Worm (Caenorhabditis elegans) whole organism, late embryonic: ENCODE measurements around the gene F26D2.3.
A peak's percentile ranks its signal among the peaks of the same experiment; 100 is the strongest.

Source experiments
- C08G9.2 ChIP-seq: sonication (generic microtip); optimal IDR thresholded peaks from 2 replicates; lab custom pipeline; 2016; ENCODE audit warnings: mild to moderate bottlenecking, missing genetic modification characterization, moderate library complexity, missing compliant biosample characterization
- F13H6.1 ChIP-seq: sonication (generic microtip); optimal IDR thresholded peaks from 2 replicates; lab custom pipeline; 2016; ENCODE audit warnings: missing genetic modification characterization, missing compliant biosample characterization
- K02D7.2 ChIP-seq: sonication (generic microtip); optimal IDR thresholded peaks from 2 replicates; lab custom pipeline; 2017; ENCODE audit warnings: mild to moderate bottlenecking, missing genetic modification characterization, missing compliant biosample characterization
- K09A11.1 ChIP-seq: sonication (generic microtip); optimal IDR thresholded peaks from 2 replicates; lab custom pipeline; 2017; ENCODE audit warnings: antibody characterized with exemption, mild to moderate bottlenecking, missing genetic modification characterization, missing compliant biosample characterization; ENCODE audit not compliant: insufficient read depth
- ama-1 ChIP-seq: fragments of 150-350 bp; optimal IDR thresholded peaks from 2 replicates; lab custom pipeline; 2014
- ceh-14 ChIP-seq: sonication (generic microtip); optimal IDR thresholded peaks from 2 replicates; lab custom pipeline; 2016; ENCODE audit warnings: missing genotype, missing genetic modification characterization, missing compliant biosample characterization
- ceh-18 ChIP-seq: sonication (generic microtip); optimal IDR thresholded peaks from 2 replicates; lab custom pipeline; 2016; ENCODE audit warnings: missing genetic modification characterization, missing compliant biosample characterization
- ceh-19 ChIP-seq: fragments of 200-800 bp; sonication (Bioruptor generic); optimal IDR thresholded peaks from 2 replicates; lab custom pipeline; 2018; ENCODE audit warnings: mild to moderate bottlenecking, missing genetic modification characterization, missing compliant biosample characterization
- ceh-2 ChIP-seq: sonication (generic microtip); optimal IDR thresholded peaks from 2 replicates; lab custom pipeline; 2016; ENCODE audit warnings: missing genotype, missing genetic modification characterization, missing compliant biosample characterization
- ceh-22 ChIP-seq: sonication (generic microtip); optimal IDR thresholded peaks from 2 replicates; lab custom pipeline; 2017; ENCODE audit warnings: missing biosample characterization, missing genetic modification characterization
- ceh-31 ChIP-seq: sonication (generic microtip); optimal IDR thresholded peaks from 2 replicates; lab custom pipeline; 2016; ENCODE audit warnings: missing genetic modification characterization, missing compliant biosample characterization
- ceh-34 ChIP-seq: sonication (generic microtip); optimal IDR thresholded peaks from 2 replicates; lab custom pipeline; 2016; ENCODE audit warnings: mild to moderate bottlenecking, missing genetic modification characterization, missing compliant biosample characterization
- ceh-6 ChIP-seq: fragments of 200-800 bp; sonication (Bioruptor generic); optimal IDR thresholded peaks from 2 replicates; lab custom pipeline; 2018; ENCODE audit warnings: mild to moderate bottlenecking, missing genetic modification characterization, missing compliant biosample characterization
- che-1 ChIP-seq: sonication (generic microtip); optimal IDR thresholded peaks from 2 replicates; lab custom pipeline; 2016; ENCODE audit warnings: mild to moderate bottlenecking, missing genetic modification characterization, missing compliant biosample characterization
- dve-1 ChIP-seq: sonication (generic microtip); optimal IDR thresholded peaks from 2 replicates; lab custom pipeline; 2017; ENCODE audit warnings: antibody characterized with exemption, mild to moderate bottlenecking, missing genetic modification characterization, missing compliant biosample characterization
- elt-2 ChIP-seq: sonication (generic microtip); optimal IDR thresholded peaks from 2 replicates; lab custom pipeline; 2016; ENCODE audit warnings: missing genetic modification reagents, missing genetic modification characterization, missing compliant biosample characterization
- elt-4 ChIP-seq: sonication (generic microtip); optimal IDR thresholded peaks from 2 replicates; lab custom pipeline; 2016; ENCODE audit warnings: missing genetic modification characterization, missing compliant biosample characterization
- ets-4 ChIP-seq: sonication (generic microtip); optimal IDR thresholded peaks from 2 replicates; lab custom pipeline; 2016; ENCODE audit warnings: missing genetic modification characterization, missing compliant biosample characterization
- fax-1 ChIP-seq: sonication (generic microtip); optimal IDR thresholded peaks from 2 replicates; lab custom pipeline; 2016; ENCODE audit warnings: missing genotype, missing genetic modification characterization, missing compliant biosample characterization
- fkh-10 ChIP-seq: fragments of 150-350 bp; optimal IDR thresholded peaks from 2 replicates; lab custom pipeline; 2014; ENCODE audit warnings: missing biosample characterization, missing genetic modification reagents, missing genetic modification characterization
- fkh-6 ChIP-seq: sonication (generic microtip); optimal IDR thresholded peaks from 2 replicates; lab custom pipeline; 2016; ENCODE audit warnings: missing genetic modification characterization, missing compliant biosample characterization
- hlh-8 ChIP-seq: sonication (generic microtip); optimal IDR thresholded peaks from 2 replicates; lab custom pipeline; 2016; ENCODE audit warnings: missing genotype, missing genetic modification characterization, missing compliant biosample characterization
- lim-6 ChIP-seq: sonication (generic microtip); optimal IDR thresholded peaks from 2 replicates; lab custom pipeline; 2016; ENCODE audit warnings: missing genetic modification characterization, missing compliant biosample characterization
- lin-11 ChIP-seq: fragments of 200-800 bp; sonication (Bioruptor generic); optimal IDR thresholded peaks from 2 replicates; lab custom pipeline; 2018; ENCODE audit warnings: mild to moderate bottlenecking, missing genetic modification characterization, missing compliant biosample characterization
- madf-2 ChIP-seq: sonication (generic microtip); optimal IDR thresholded peaks from 2 replicates; lab custom pipeline; 2017; ENCODE audit warnings: missing genetic modification characterization, missing compliant biosample characterization
- mec-3 ChIP-seq: sonication (generic microtip); optimal IDR thresholded peaks from 2 replicates; lab custom pipeline; 2016; ENCODE audit warnings: borderline replicate concordance, missing genetic modification characterization, missing compliant biosample characterization
- nfya-1 ChIP-seq: sonication (generic microtip); optimal IDR thresholded peaks from 2 replicates; lab custom pipeline; 2017; ENCODE audit warnings: missing genetic modification characterization, mild to moderate bottlenecking, missing compliant biosample characterization, antibody characterized with exemption, moderate library complexity
- nhr-11 ChIP-seq: fragments of 150-350 bp; optimal IDR thresholded peaks from 2 replicates; lab custom pipeline; 2014; ENCODE audit warnings: missing biosample characterization, missing genetic modification characterization
- nhr-232 ChIP-seq: sonication (generic microtip); optimal IDR thresholded peaks from 2 replicates; lab custom pipeline; 2016; ENCODE audit warnings: missing genetic modification characterization, missing compliant biosample characterization
- pat-9 ChIP-seq: fragments of 200-800 bp; sonication (Bioruptor generic); optimal IDR thresholded peaks from 2 replicates; lab custom pipeline; 2018; ENCODE audit warnings: mild to moderate bottlenecking, missing genetic modification characterization, moderate library complexity, missing compliant biosample characterization
- pax-1 ChIP-seq: fragments of 150-350 bp; optimal IDR thresholded peaks from 2 replicates; lab custom pipeline; 2014; ENCODE audit warnings: missing biosample characterization, missing genetic modification characterization
- pros-1 ChIP-seq: fragments of 150-350 bp; optimal IDR thresholded peaks from 2 replicates; lab custom pipeline; 2014; ENCODE audit warnings: missing biosample characterization, missing genetic modification reagents, missing genetic modification characterization
- ref-2 ChIP-seq: sonication (generic microtip); optimal IDR thresholded peaks from 2 replicates; lab custom pipeline; 2016; ENCODE audit warnings: missing genetic modification characterization, missing compliant biosample characterization
- rnt-1 ChIP-seq: sonication (generic microtip); optimal IDR thresholded peaks from 2 replicates; lab custom pipeline; 2016; ENCODE audit warnings: missing genetic modification characterization, missing compliant biosample characterization
- syd-9 ChIP-seq: sonication (generic microtip); optimal IDR thresholded peaks from 2 replicates; lab custom pipeline; 2016; ENCODE audit warnings: mild to moderate bottlenecking, missing genetic modification characterization, moderate library complexity, missing compliant biosample characterization
- tbx-2 ChIP-seq: sonication (generic microtip); optimal IDR thresholded peaks from 2 replicates; lab custom pipeline; 2016; ENCODE audit warnings: missing genetic modification characterization, missing compliant biosample characterization
- tbx-7 ChIP-seq: sonication (generic microtip); optimal IDR thresholded peaks from 2 replicates; lab custom pipeline; 2016; ENCODE audit warnings: missing genotype, missing genetic modification characterization, missing compliant biosample characterization
- ttx-3 ChIP-seq: sonication (generic microtip); optimal IDR thresholded peaks from 2 replicates; lab custom pipeline; 2016; ENCODE audit warnings: missing genetic modification reagents, missing genetic modification characterization, missing compliant biosample characterization
- unc-3 ChIP-seq, 2 experiments: fragments of 200-800 bp in 1 of 2; sonication (Bioruptor generic) in 1 of 2; sonication (generic microtip) in 1 of 2; conservative IDR thresholded peaks in 1 of 2; optimal IDR thresholded peaks in 1 of 2; 2 replicates each; pipeline versions ENCODE4 v1.3.6 to Lab custom; 2016 to 2022; ENCODE audit warnings: missing compliant biosample characterization in 2 of 2, missing genetic modification characterization in 2 of 2, missing genetic modification reagents in 1 of 2
- unc-42 ChIP-seq: sonication (generic microtip); optimal IDR thresholded peaks from 2 replicates; lab custom pipeline; 2016; ENCODE audit warnings: missing genotype, missing genetic modification characterization, missing compliant biosample characterization
- zip-5 ChIP-seq: sonication (generic microtip); optimal IDR thresholded peaks from 2 replicates; lab custom pipeline; 2016; ENCODE audit warnings: missing genetic modification characterization, missing compliant biosample characterization
- ztf-16 ChIP-seq: sonication (generic microtip); optimal IDR thresholded peaks from 2 replicates; lab custom pipeline; 2017; ENCODE audit warnings: missing genetic modification characterization, missing compliant biosample characterization

Gene F26D2.3

DNA sequence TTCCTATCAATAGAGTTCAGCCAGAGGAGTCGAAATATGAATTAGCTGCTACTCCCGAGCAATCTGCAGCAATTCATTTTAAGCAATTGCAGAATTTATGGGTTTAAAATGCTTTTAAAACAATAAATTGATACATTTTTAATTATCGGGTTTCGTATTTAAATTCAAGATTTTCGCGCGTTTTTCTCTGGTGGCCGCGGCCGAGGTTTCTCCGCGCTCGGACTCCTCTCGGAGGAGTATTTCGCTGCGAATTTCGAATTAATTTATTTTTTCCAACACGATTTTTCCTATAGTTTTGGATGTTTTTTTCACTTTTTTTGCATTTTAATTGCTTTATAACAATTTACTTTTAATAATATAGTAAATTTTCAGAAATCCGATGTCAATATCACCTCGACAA lies 6.2 kb upstream of the F26D2.3 start, which contains the start of gene F13A7.14:
TSS of gene F13A7.14 (plus strand) at position 373 of the 400 bp plus-strand sequence.
- TF ChIP-seq lim-6 (tag; lab: Kevin White, UChicago) (peak; percentile 60), ref-2 (tag; lab: Kevin White, UChicago) (peak; percentile 86), hlh-8 (tag; lab: Kevin White, UChicago) (peak; percentile 64), K09A11.1 (tag; lab: Kevin White, UChicago) (no peak), fkh-6 (tag; lab: Kevin White, UChicago) (no peak), nfya-1 (tag; lab: Kevin White, UChicago) (peak; percentile 31), ttx-3 (tag; lab: Kevin White, UChicago) (no peak), syd-9 (no peak), C08G9.2 (tag; lab: Kevin White, UChicago) (peak; percentile 96), ceh-14 (tag; lab: Kevin White, UChicago) (peak; percentile 80), ets-4 (tag; lab: Kevin White, UChicago) (peak; percentile 92), ceh-34 (tag; lab: Kevin White, UChicago) (peak; percentile 53), fax-1 (tag; lab: Kevin White, UChicago) (peak; percentile 51), ceh-6 (GFP tag; lab: Kevin White, UChicago) (no peak), ceh-2 (tag; lab: Kevin White, UChicago) (peak; percentile 92), tbx-2 (tag; lab: Kevin White, UChicago) (peak; percentile 68), zip-5 (tag; lab: Kevin White, UChicago) (peak; percentile 82), mec-3 (tag; lab: Kevin White, UChicago) (peak; percentile 72), rnt-1 (peak; percentile 77), tbx-7 (tag; lab: Kevin White, UChicago) (peak; percentile 88), elt-2 (no peak), unc-3 (GFP tag; conservative IDR thresholded peaks at IDR 0.05; lab: Robert Waterston, UW) (no peak), unc-3 (tag; optimal IDR thresholded peaks at IDR 0.05; lab: Kevin White, UChicago) (no peak), ceh-31 (peak; percentile 93), F13H6.1 (tag; lab: Kevin White, UChicago) (peak; percentile 57), unc-42 (tag; lab: Kevin White, UChicago) (peak; percentile 56)

DNA sequence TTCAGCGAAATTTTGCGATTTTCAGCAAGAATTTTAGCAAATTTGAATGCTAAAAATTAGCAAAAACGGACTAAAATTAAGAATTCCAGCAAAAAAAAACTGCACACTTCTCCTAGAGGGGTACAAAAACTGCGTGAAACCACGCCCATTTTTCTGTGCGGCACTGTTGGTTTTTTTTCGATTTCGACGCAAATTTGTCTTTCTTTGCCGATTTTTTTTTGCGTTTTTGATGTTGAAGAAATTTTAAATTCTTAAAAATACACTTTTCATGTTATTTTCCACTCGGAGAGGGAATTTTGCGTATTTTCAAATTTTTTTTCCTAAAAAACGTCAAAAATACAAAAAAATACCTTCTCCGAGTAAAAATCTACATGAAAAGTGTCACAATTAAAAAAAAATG lies 3.8 kb upstream of the F26D2.3 start, which contains the start of gene syp-1:
TSS of gene syp-1 (plus strand) at position 301 of the 400 bp plus-strand sequence.
- TF ChIP-seq lin-11 (tag; lab: Kevin White, UChicago) (no peak), madf-2 (tag; lab: Kevin White, UChicago) (no peak), ceh-6 (GFP tag; lab: Kevin White, UChicago) (no peak), fax-1 (tag; lab: Kevin White, UChicago) (no peak), fkh-6 (tag; lab: Kevin White, UChicago) (no peak), ceh-18 (tag; lab: Kevin White, UChicago) (no peak), dve-1 (tag; lab: Kevin White, UChicago) (no peak), syd-9 (no peak), nhr-232 (tag; lab: Kevin White, UChicago) (no peak), rnt-1 (no peak), fkh-10 (GFP tag; lab: Kevin White, UChicago) (no peak), pax-1 (tag; lab: Kevin White, UChicago) (no peak), pros-1 (no peak), pat-9 (tag; lab: Kevin White, UChicago) (no peak), ref-2 (tag; lab: Kevin White, UChicago) (no peak), ceh-22 (no peak)

ce11 chrV:16405366-16405765 lies 2.4 kb upstream of the F26D2.3 start:
- TF ChIP-seq ceh-34 (tag; lab: Kevin White, UChicago) (no peak), ttx-3 (tag; lab: Kevin White, UChicago) (no peak), K02D7.2 (tag; lab: Kevin White, UChicago) (no peak), hlh-8 (tag; lab: Kevin White, UChicago) (no peak), ceh-19 (GFP tag; lab: Kevin White, UChicago) (no peak), che-1 (tag; lab: Kevin White, UChicago) (no peak), elt-4 (tag; lab: Kevin White, UChicago) (no peak), nhr-11 (tag; lab: Kevin White, UChicago) (no peak), lin-11 (tag; lab: Kevin White, UChicago) (no peak), ama-1 (lab: Kevin White, UChicago) (no peak), mec-3 (tag; lab: Kevin White, UChicago) (no peak), ceh-14 (tag; lab: Kevin White, UChicago) (no peak), ztf-16 (no peak), elt-2 (no peak), C08G9.2 (tag; lab: Kevin White, UChicago) (no peak), tbx-2 (tag; lab: Kevin White, UChicago) (no peak), ceh-18 (tag; lab: Kevin White, UChicago) (no peak), pat-9 (tag; lab: Kevin White, UChicago) (no peak), ceh-6 (GFP tag; lab: Kevin White, UChicago) (no peak)
- TF ChIP-seq, all 69 proteins: peak for 0
